Worm (Caenorhabditis elegans) whole organism, mixed stage, embryonic: ENCODE measurements around the gene dnj-8.

Experiments
- nhr-12 ChIP-seq: fragments of 150-350 bp; optimal IDR thresholded peaks from 2 replicates; lab custom pipeline; 2014; ENCODE audit warnings: missing biosample characterization, missing genetic modification characterization
- snpc-4 ChIP-seq: fragments of 150-350 bp; optimal IDR thresholded peaks from 2 replicates; lab custom pipeline; 2014; ENCODE audit warnings: missing biosample characterization, missing genetic modification characterization
- sptf-1 ChIP-seq: sonication (generic microtip); optimal IDR thresholded peaks from 2 replicates; lab custom pipeline; 2017; ENCODE audit warnings: mild to moderate bottlenecking, missing genetic modification characterization, moderate library complexity, missing compliant biosample characterization

DNA sequence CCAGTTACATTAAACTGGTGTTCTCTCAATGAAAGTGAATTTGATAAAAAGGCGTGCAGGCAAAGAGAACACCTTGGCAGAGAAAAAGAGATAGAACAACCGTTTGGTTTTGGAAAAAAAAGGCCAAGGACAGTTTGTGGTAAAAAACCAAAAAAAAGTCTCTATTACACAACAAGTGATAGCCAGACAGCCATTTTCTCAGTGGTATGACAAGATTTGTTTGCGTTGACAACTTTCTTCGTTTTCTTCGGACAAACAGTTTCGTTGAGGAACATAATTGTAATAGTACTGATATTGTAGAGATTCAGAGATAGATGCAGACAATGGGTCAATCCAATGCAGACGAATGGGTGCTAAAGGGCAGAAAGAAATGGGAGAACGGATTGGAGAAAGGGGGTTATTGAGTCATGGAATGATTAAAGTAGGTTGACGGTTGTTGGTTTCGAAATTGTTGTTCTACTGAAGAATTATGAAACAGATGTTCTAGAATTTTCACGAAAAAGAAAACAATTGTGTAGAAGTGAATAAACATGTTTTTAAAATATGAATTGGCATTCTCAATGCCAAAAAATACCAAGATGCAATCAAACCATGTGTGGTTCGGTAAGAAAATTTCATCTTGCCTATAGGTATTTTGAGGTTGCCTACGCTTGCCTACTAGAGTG lies 35.5 kb downstream of the dnj-8 start:
- TF ChIP-seq nhr-12 (no peak), sptf-1 (tag; lab: Kevin White, UChicago) (no peak), snpc-4 (tag; lab: Kevin White, UChicago) (no peak)
